Worm (Caenorhabditis elegans): ENCODE measurements around the gene tbg-1.

The tbg-1 gene

ce11 chrIII:9629054-9629453 is at the start of gene tbg-1:
Gene tbg-1, minus strand, starts transcription at chrIII:9629154.
- TF ChIP-seq T22C8.4 (GFP tag; IDR thresholded peaks at IDR 0.05) (no peak), flt-1 (GFP tag; IDR thresholded peaks at IDR 0.05) (no peak)

DNA sequence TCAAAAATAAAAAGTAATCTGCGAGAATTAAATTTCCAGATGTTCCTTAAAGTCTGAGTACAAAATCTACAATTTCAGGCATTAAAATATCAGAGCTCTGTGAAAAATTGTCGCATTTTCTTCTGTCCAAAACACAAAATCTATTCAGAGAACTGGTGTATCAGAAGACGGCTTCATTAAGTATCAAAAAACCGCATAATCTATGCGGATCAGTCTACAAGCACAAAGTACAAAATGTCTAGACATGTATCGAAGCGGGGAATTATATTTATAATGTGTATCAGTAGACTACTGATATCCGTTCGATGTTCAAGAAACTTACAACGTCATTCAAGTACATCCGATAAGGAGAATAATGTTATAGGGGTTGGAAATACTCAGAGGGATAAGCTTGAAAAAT is 40.6 kb upstream of the tbg-1 start:
- TF ChIP-seq flt-1 (GFP tag; IDR thresholded peaks at IDR 0.05) (no peak), ztf-23 (GFP tag; IDR thresholded peaks at IDR 0.05) (no peak), med-1 (GFP tag; optimal IDR thresholded peaks at IDR 0.05; ENCODE audit: insufficient read depth) (no peak), cog-1 (tag; optimal IDR thresholded peaks at IDR 0.05) (no peak), ref-1 (GFP tag; conservative IDR thresholded peaks at IDR 0.05) (no peak), T22C8.4 (GFP tag; IDR thresholded peaks at IDR 0.05) (no peak), ztf-29 (GFP tag; IDR thresholded peaks at IDR 0.05) (no peak), tab-1 (GFP tag; IDR thresholded peaks at IDR 0.05) (no peak), klf-2 (GFP tag; conservative IDR thresholded peaks at IDR 0.05) (no peak)

DNA sequence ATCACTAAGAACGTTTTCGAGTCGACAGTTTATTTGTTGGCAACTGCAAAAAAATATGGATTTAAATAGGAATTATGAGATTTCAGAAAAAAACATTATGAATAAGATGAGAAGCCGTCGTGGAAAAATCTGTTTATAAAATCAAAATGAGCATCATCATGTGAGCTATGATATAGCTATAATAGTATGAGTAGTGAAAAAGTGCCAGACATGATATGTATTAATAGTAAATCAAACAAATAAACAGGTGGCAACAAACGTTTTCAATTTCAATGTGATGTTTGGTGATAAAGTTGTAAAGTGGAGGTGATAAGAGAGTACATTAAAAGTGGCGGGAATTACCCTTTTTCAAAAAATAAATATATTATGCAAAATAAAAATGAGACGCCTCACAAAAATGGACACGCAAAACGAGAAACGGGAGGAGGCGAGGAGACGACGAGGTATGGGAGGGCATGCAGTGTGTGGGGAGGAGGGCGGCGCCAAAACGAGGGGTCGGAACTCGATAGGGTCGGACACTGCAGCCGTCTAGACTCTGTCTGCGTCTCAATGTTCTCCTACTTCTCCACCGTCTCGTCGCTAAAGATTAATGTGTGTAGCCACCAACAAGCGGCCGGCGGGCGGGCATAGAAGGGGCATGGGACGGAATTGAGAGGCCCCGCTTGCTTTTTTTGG is 38.8 kb upstream of the tbg-1 start, which contains the start of gene C07A9.9:
TSS of gene C07A9.9 (minus strand) at position 51 of the 675 bp plus-strand sequence.
- TF ChIP-seq ztf-29 (GFP tag; IDR thresholded peaks at IDR 0.05) (0 out of 2 replicates have a peak, but pooled peaks have one; percentile 25), tab-1 (GFP tag; IDR thresholded peaks at IDR 0.05) (peak; percentile 76; the same call in 1 of the 2 replicates), cog-1 (tag; optimal IDR thresholded peaks at IDR 0.05) (no peak)

DNA sequence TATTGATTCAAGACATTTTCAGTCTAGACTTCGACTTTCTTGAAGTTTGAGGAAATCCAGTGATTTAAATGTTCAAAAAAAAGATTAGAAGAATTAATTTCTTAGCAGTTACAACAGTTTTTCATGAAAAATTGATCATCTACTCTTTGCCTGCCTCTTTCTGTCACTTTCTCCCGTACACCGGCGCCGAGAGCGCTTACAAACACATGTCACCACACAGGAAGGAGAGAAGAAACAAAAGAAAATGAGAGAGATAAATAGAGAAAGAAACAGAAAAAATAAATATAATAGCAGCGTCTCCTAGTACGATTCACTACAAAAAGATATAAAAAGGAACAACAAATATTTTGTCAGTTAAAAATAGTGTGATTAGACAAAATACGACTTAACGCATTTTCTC is 37.7 kb upstream of the tbg-1 start:
- no peak for TF ChIP-seq tab-1 (GFP tag; IDR thresholded peaks at IDR 0.05)
- TF ChIP-seq ztf-29 (GFP tag; IDR thresholded peaks at IDR 0.05): no peak
- TF ChIP-seq med-1 (GFP tag; optimal IDR thresholded peaks at IDR 0.05; ENCODE audit: insufficient read depth): no peak
- no peak for TF ChIP-seq klf-2 (GFP tag; conservative IDR thresholded peaks at IDR 0.05)
- no peak for TF ChIP-seq T22C8.4 (GFP tag; IDR thresholded peaks at IDR 0.05)
- no peak for TF ChIP-seq flt-1 (GFP tag; IDR thresholded peaks at IDR 0.05)
- TF ChIP-seq ztf-23 (GFP tag; IDR thresholded peaks at IDR 0.05): no peak
- TF ChIP-seq ref-1 (GFP tag; conservative IDR thresholded peaks at IDR 0.05): no peak

ce11 chrIII:9666239-9666638 is 37.3 kb upstream of the tbg-1 start:
- TF ChIP-seq flt-1 (GFP tag; IDR thresholded peaks at IDR 0.05) (no peak), ztf-23 (GFP tag; IDR thresholded peaks at IDR 0.05) (no peak), T22C8.4 (GFP tag; IDR thresholded peaks at IDR 0.05) (no peak), ztf-29 (GFP tag; IDR thresholded peaks at IDR 0.05) (no peak), klf-2 (GFP tag; conservative IDR thresholded peaks at IDR 0.05) (no peak), cog-1 (tag; optimal IDR thresholded peaks at IDR 0.05) (no peak)

DNA sequence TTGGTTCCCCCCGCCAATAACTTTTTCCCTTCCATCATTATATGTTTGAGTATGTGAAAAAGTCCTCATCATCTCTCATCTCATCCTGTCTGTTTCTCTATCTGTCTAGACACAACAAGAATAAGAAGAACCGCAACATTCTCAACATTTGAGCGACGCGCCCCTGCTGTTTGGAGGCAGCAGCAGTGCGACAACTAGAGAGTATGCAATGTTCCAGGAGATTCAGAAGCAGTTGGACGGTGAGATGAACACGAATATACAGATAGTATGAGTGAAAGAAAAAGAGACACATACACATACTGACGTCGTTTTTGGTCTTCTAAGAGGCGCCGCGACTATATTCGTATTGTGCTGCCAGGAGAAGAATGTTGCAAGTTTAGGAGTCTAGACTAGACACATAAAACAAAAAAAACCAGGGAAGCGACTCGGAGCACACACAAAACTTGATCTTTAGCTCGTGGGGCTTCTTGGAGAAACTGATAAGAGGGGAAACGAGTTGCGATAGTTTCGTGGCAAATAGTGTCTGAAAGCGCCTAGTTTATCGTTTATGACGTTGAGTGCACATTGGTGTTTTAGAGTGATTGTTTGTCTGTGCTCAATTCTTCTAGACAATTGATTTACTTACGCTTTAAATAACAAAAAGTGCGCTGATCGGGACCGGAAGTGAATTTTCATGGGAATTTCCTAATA is 36.7 kb upstream of the tbg-1 start:
- TF ChIP-seq ref-1 (GFP tag; conservative IDR thresholded peaks at IDR 0.05) (no peak), flt-1 (GFP tag; IDR thresholded peaks at IDR 0.05) (no peak), tab-1 (GFP tag; IDR thresholded peaks at IDR 0.05) (no peak)

DNA sequence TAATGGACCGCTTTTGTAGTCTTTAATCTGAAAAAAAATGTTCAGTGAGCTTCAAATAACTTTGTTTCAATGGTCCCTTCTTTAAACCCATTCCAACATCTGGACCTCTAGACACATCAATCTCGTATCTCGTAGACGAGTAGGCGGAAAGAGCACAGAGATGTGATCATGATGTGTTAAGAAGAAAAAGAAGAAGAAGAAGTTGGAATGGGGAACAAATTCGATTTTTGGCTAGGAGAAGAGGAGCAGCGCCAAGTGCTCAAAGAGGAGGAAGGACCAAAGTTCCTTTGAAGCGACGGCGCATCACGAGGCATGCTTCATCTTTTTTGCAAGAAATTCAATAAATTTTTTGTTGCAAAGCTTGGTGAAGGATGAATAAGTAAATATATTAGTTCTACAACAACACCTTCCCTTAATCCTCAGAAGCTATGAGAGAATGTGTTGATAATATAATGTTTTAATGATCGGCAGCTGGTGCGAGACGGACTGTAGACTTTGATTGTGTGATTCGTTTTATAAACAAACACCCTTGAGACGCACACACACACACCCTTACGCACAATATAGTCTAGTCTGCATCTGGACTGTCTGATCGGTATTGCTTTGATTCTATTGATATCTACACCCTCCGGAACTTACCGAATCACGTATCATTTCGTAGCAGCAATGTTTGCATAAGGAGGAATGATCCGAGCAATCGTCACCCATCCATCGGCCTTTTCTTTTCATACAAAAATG is 35.7 kb upstream of the tbg-1 start:
- TF ChIP-seq med-1 (GFP tag; optimal IDR thresholded peaks at IDR 0.05; ENCODE audit: insufficient read depth) (no peak), cog-1 (tag; optimal IDR thresholded peaks at IDR 0.05) (no peak), T22C8.4 (GFP tag; IDR thresholded peaks at IDR 0.05) (no peak), ztf-29 (GFP tag; IDR thresholded peaks at IDR 0.05) (no peak), ref-1 (GFP tag; conservative IDR thresholded peaks at IDR 0.05) (no peak), klf-2 (GFP tag; conservative IDR thresholded peaks at IDR 0.05) (no peak), tab-1 (GFP tag; IDR thresholded peaks at IDR 0.05) (no peak), ztf-23 (GFP tag; IDR thresholded peaks at IDR 0.05) (no peak), flt-1 (GFP tag; IDR thresholded peaks at IDR 0.05) (no peak)

DNA sequence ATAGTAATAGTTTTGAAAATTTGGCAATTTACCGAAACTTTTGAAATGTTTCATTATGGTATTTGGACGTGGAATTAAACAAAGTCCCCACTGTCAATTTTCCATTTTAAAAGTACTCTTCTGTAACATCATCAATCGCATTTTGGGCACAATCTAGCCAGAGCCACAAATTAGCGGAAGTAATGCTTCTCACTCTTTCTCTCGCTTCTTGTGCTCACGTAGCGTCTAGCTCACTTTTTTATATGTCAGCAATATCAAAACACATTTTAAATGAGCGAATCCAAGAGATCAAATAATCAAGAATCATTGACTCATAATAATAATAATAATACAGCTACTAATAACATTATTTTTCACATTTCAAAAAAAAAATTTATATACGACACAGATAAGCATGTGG is 35.0 kb upstream of the tbg-1 start:
- TF ChIP-seq cog-1 (tag; optimal IDR thresholded peaks at IDR 0.05) (no peak), klf-2 (GFP tag; conservative IDR thresholded peaks at IDR 0.05) (no peak)

ce11 chrIII:9662266-9662959 is 33.5 kb upstream of the tbg-1 start:
- TF ChIP-seq ref-1 (GFP tag; conservative IDR thresholded peaks at IDR 0.05): no peak
- TF ChIP-seq ztf-23 (GFP tag; IDR thresholded peaks at IDR 0.05): no peak
- no peak for TF ChIP-seq tab-1 (GFP tag; IDR thresholded peaks at IDR 0.05)

DNA sequence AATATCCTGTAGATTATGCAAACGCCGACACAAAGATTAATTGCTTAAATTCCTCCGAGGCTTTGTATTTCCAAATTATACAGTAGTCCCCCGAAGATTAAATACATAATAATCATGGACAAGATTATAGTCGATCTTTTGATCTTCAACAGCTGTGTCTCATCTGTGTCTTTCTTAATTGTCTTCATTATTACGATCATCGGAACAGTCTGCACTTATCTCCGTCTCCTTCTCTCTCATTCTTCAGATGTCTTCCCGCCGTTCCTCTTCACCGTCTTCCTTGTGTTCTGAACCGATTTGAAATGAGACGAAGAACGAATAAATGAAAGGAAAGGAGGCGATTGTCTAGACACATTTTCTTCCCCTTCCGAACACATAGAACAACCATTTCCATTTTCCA is 32.2 kb upstream of the tbg-1 start:
- TF ChIP-seq ref-1 (GFP tag; conservative IDR thresholded peaks at IDR 0.05): no peak
- no peak for TF ChIP-seq med-1 (GFP tag; optimal IDR thresholded peaks at IDR 0.05; ENCODE audit: insufficient read depth)
